Fruit fly (Drosophila melanogaster): ENCODE data around the gene CSN1b.

dm6 chr3L:18922086-18922485 is 17.4 kb upstream of the CSN1b start, which contains the start of gene CG3819:
- TF ChIP-seq pan (optimal IDR thresholded peaks at IDR 0.05) (no peak), usp (GFP tag; optimal IDR thresholded peaks at IDR 0.05) (no peak), psq (optimal IDR thresholded peaks at IDR 0.05) (no peak), CG8478 (optimal IDR thresholded peaks at IDR 0.05) (no peak)

All from whole organism.